Worm (Caenorhabditis elegans) whole organism, midembryonic: ENCODE data around the gene B0564.2.

Experiments used
- T22C8.4 ChIP-seq: fragments of 200-800 bp; sonication (Bioruptor generic); IDR thresholded peaks from 2 replicates; pipeline ENCODE4 v1.3.6; 2022; ENCODE audit warnings: missing genetic modification characterization, missing compliant biosample characterization
- cog-1 ChIP-seq: sonication (generic microtip); optimal IDR thresholded peaks from 2 replicates; lab custom pipeline; 2016; ENCODE audit warnings: missing genetic modification characterization, missing compliant biosample characterization
- flt-1 ChIP-seq: fragments of 200-800 bp; sonication (Bioruptor generic); IDR thresholded peaks from 2 replicates; pipeline ENCODE4 v1.3.6; 2022; ENCODE audit warnings: missing genetic modification characterization, missing compliant biosample characterization
- klf-2 ChIP-seq: fragments of 200-800 bp; sonication (Bioruptor generic); conservative IDR thresholded peaks from 2 replicates; pipeline ENCODE4 v1.3.6; 2022; ENCODE audit warnings: missing genetic modification reagents, missing genetic modification characterization, missing compliant biosample characterization
- med-1 ChIP-seq: sonication (generic microtip); optimal IDR thresholded peaks from 2 replicates; lab custom pipeline; 2017; ENCODE audit warnings: missing genetic modification characterization, mild to moderate bottlenecking, missing compliant biosample characterization, antibody characterized with exemption, missing genetic modification reagents; ENCODE audit not compliant: insufficient read depth
- ref-1 ChIP-seq: fragments of 200-800 bp; sonication (Bioruptor generic); conservative IDR thresholded peaks from 2 replicates; pipeline ENCODE4 v1.3.6; 2022; ENCODE audit warnings: missing genetic modification reagents, missing genetic modification characterization, missing compliant biosample characterization
- tab-1 ChIP-seq: fragments of 200-800 bp; sonication (Bioruptor generic); IDR thresholded peaks from 2 replicates; pipeline ENCODE4 v1.3.6; 2022; ENCODE audit warnings: missing genetic modification characterization, missing compliant biosample characterization
- ztf-23 ChIP-seq: fragments of 200-800 bp; sonication (Bioruptor generic); IDR thresholded peaks from 2 replicates; pipeline ENCODE4 v1.3.6; 2022; ENCODE audit warnings: missing genetic modification reagents, missing genetic modification characterization, missing compliant biosample characterization
- ztf-29 ChIP-seq: fragments of 200-800 bp; sonication (Bioruptor generic); IDR thresholded peaks from 2 replicates; pipeline ENCODE4 v1.3.6; 2022; ENCODE audit warnings: missing genetic modification reagents, missing genetic modification characterization, missing compliant biosample characterization

DNA sequence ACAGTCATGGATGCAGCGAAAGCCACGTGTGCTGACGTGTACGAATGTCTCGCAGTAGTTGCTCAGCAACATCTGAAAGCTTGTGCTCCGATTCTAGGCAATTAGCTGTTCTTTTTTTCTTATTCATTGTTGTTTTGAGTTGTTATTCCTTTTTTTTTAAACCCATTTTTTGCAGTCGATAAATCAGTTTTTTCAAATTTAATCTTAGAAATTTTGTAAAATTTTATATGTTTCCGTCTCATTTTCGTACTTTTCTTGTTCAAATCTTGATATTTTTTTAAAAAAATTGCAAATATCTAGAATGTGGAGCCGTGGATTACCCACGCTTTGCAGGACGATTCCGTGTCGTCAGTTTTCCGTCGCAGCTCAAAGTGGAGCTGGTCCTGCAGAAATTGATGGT is 7.0 kb upstream of the B0564.2 start, which contains the start of gene fask-1:
- TF ChIP-seq tab-1 (GFP tag; lab: Robert Waterston, UW), result no peak
- no peak for TF ChIP-seq med-1 (GFP tag; lab: Kevin White, UChicago)
- TF ChIP-seq cog-1 (tag; lab: Kevin White, UChicago), result no peak
- TF ChIP-seq T22C8.4 (GFP tag; lab: Robert Waterston, UW), result no peak
- TF ChIP-seq flt-1 (GFP tag; lab: Robert Waterston, UW), result no peak
- no peak for TF ChIP-seq klf-2 (GFP tag; lab: Robert Waterston, UW)
- TF ChIP-seq ztf-29 (GFP tag; lab: Robert Waterston, UW), result no peak
- TF ChIP-seq ref-1 (GFP tag; lab: Robert Waterston, UW), result no peak
- TF ChIP-seq ztf-23 (GFP tag; lab: Robert Waterston, UW), result no peak
